Worm (Caenorhabditis elegans) whole organism, dauer: ENCODE results near the gene rei-2.

ENCODE experiments used
- unc-62 ChIP-seq: sonication (generic microtip); optimal IDR thresholded peaks from 2 replicates; lab custom pipeline; 2017; ENCODE audit warnings: missing biosample characterization, missing genetic modification reagents, missing genetic modification characterization

Gene rei-2

ce11 chrX:1088048-1088447 lies at the start of gene rei-2:
rei-2 (minus strand) TSS chrX:1088148.
- no peak for TF ChIP-seq unc-62 (GFP tag; lab: Kevin White, UChicago)

- TF ChIP-seq unc-62 (GFP tag; lab: Kevin White, UChicago), result no peak
Observed at ce11 chrX:1128503-1129036, 40.6 kb upstream of the rei-2 start, which contains the start of gene snx-1. snx-1 (plus strand) TSS chrX:1128986.

- TF ChIP-seq unc-62 (GFP tag; lab: Kevin White, UChicago), result no peak
Observed at ce11 chrX:1126207-1126606, 38.3 kb upstream of the rei-2 start.

ce11 chrX:1125426-1125825 lies 37.5 kb upstream of the rei-2 start, which contains the start of gene lmp-2:
lmp-2 (plus strand) TSS chrX:1125615.
- no peak for TF ChIP-seq unc-62 (GFP tag; lab: Kevin White, UChicago)

- no peak for TF ChIP-seq unc-62 (GFP tag; lab: Kevin White, UChicago)
Observed at ce11 chrX:1124146-1124545, 36.2 kb upstream of the rei-2 start, which contains the start of gene C05D9.9. C05D9.9 (minus strand) TSS chrX:1124246.

ce11 chrX:1123471-1123870 lies 35.5 kb upstream of the rei-2 start:
- no peak for TF ChIP-seq unc-62 (GFP tag; lab: Kevin White, UChicago)

- TF ChIP-seq unc-62 (GFP tag; lab: Kevin White, UChicago), result no peak
Observed at ce11 chrX:1122198-1122597, 34.2 kb upstream of the rei-2 start.

ce11 chrX:1121575-1121974 lies 33.6 kb upstream of the rei-2 start:
- TF ChIP-seq unc-62 (GFP tag; lab: Kevin White, UChicago), result no peak

ce11 chrX:1120326-1120725 lies 32.4 kb upstream of the rei-2 start:
- no peak for TF ChIP-seq unc-62 (GFP tag; lab: Kevin White, UChicago)

- TF ChIP-seq unc-62 (GFP tag; lab: Kevin White, UChicago), result no peak
Observed at ce11 chrX:1119305-1119704, 31.4 kb upstream of the rei-2 start, which contains the start of gene C05D9.7. C05D9.7 (minus strand) TSS chrX:1119405.

- TF ChIP-seq unc-62 (GFP tag; lab: Kevin White, UChicago), result no peak
Observed at ce11 chrX:1117252-1117651, 29.3 kb upstream of the rei-2 start.

- TF ChIP-seq unc-62 (GFP tag; lab: Kevin White, UChicago), result no peak
Observed at ce11 chrX:1115207-1115606, 27.3 kb upstream of the rei-2 start.

ce11 chrX:1111603-1112002 lies 23.7 kb upstream of the rei-2 start, which contains the start of gene C05D9.3:
C05D9.3 (plus strand) TSS chrX:1111903.
- TF ChIP-seq unc-62 (GFP tag; lab: Kevin White, UChicago), result no peak

ce11 chrX:1110723-1111122 lies 22.8 kb upstream of the rei-2 start:
- TF ChIP-seq unc-62 (GFP tag; lab: Kevin White, UChicago), result no peak

ce11 chrX:1108874-1109273 lies 20.9 kb upstream of the rei-2 start:
- no peak for TF ChIP-seq unc-62 (GFP tag; lab: Kevin White, UChicago)

- TF ChIP-seq unc-62 (GFP tag; lab: Kevin White, UChicago), result no peak
Observed at ce11 chrX:1107758-1108157, 19.8 kb upstream of the rei-2 start, which contains the start of gene C05D9.4. C05D9.4 (plus strand) TSS chrX:1108058.

- TF ChIP-seq unc-62 (GFP tag; lab: Kevin White, UChicago), result no peak
Observed at ce11 chrX:1103702-1104262, 15.8 kb upstream of the rei-2 start, which contains the start of gene ife-4. ife-4 (plus strand) TSS chrX:1104212.
